Fruit fly (Drosophila melanogaster) Kc167 (cell line): ENCODE measurements around the gene Spag1.

ENCODE experiments used
- Myc ChIP-seq: fragments of >200 bp; optimal IDR thresholded peaks from 2 replicates; lab custom pipeline; 2017; ENCODE audit warnings: missing external identifiers
- insv ChIP-seq: fragments of >200 bp; optimal IDR thresholded peaks from 3 replicates; lab custom pipeline; 2018; ENCODE audit warnings: missing external identifiers
- psq ChIP-seq: fragments of >200 bp; optimal IDR thresholded peaks from 2 replicates; lab custom pipeline; 2017; ENCODE audit warnings: missing external identifiers
- ttk ChIP-seq: sonication (Bioruptor generic); optimal IDR thresholded peaks from 2 replicates; lab custom pipeline; 2017; ENCODE audit warnings: missing external identifiers

DNA sequence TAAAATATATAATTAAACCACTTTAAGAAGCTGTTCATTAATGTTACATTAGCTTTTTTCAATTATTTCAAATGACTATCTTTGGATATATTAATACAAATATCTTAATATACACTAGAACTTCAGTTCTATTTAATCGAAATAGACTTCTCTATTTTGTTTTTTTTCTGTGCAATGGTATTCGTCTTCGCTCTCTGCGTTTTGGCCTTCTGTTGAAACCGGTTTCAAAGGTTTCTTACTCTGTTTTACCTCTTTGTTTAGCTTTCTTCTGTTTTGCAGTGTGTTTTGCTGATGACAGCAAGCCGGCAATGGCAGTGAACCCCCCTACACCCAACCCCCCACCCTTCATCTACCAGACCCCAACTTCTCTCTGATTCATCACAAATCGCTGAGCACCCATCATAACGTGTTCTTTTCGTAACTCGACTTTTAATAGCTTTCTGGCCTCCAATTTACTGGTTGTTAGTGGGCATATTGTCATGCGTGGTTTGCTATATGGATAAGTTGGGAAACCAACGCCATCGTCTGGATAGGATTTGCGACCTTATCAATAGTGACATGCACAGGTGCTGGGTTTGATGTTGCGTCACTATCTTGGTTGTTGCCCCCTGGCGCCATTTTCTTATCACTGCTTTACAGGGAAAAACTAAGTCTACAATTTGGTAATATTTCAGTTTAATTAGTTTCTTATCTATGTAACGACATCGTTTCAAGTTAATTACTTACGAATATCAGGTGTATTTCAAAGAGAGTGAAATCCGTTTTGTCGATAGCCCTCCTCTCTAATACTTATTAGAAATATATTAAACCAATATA is 21.4 kb downstream of the Spag1 start:
- TF ChIP-seq psq (no peak), insv (lab: Kevin White, UChicago) (no peak), ttk (lab: Kevin White, UChicago) (no peak), Myc (lab: Kevin White, UChicago) (no peak)
